Fruit fly (Drosophila melanogaster): ENCODE data around the gene Ucp4A.
"Not testable (repeated sequence)": the region's sequence is repeated elsewhere in the genome, so short reads cannot be mapped to it uniquely, and the experiment has no call there.

The Ucp4A gene

DNA sequence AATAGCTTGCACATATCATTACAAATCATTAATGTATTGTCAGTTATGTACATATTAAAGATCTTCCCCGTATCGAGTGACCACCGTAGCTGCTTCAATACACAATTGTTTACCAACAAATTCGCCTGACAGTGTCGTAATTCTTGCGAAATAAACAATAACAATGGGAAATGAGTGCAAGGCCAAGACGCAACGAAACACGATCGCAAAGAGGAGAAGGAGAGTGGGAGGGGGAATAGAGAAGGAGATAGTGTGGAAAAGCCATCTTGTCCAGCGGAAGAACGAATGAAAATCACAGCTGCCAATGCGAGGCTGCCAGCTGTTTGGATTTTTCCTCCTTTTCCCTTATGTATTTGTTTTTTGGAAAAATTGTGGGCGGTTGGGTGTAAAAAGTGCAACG, 40.5 kb downstream of the Ucp4A start:
- TF ChIP-seq noc (tag; optimal IDR thresholded peaks at IDR 0.05) = no peak

dm6 chrX:17886107-17886448, 41.3 kb downstream of the Ucp4A start:
- TF ChIP-seq noc (tag; optimal IDR thresholded peaks at IDR 0.05) = no peak

DNA sequence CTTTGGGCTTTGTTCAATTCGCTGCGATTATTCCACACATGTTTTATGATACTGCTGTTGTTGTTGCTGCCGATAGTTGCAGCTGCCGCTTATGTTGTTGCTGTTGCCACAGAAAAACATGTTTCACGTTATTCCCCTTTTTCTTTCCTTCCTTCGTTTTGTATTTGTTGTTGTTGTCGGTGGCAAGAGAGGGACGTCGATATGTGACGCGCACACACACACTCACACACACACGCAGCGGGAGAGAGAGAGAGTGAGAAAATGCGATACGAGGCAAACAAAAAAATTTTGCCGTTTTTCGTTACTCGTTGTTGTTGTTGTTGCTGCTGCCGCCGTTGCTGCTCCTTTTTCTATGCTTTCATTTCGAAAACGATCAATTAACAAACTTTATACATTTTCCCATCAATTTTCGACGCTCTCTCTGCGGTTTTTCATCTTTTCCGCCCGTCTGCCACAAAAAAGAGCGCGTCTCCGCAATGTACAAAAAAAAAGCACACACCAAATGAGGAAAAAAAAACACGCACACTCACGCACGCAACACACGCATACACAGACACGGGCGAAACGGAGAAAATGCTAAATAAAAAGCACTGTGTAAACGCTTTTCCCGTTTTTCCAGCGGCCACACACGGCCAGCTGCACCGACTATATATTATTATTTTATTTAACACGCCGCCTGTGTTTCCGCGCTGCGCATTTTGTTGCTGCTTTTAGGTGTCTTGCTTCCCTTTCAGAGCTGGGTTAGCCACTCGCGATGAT, 41.9 kb downstream of the Ucp4A start:
- TF ChIP-seq noc (tag; optimal IDR thresholded peaks at IDR 0.05) = no peak

- no peak for TF ChIP-seq noc (tag; optimal IDR thresholded peaks at IDR 0.05)
Observed at dm6 chrX:17887208-17887627, 42.5 kb downstream of the Ucp4A start, which contains the start of gene mnb. Gene mnb, minus strand, starts transcription at chrX:17887222.

dm6 chrX:17887877-17888276, 43.1 kb downstream of the Ucp4A start, which contains the start of gene CG6788:
Gene CG6788, plus strand, starts transcription at chrX:17888177.
- TF ChIP-seq noc (tag; optimal IDR thresholded peaks at IDR 0.05) = no peak

DNA sequence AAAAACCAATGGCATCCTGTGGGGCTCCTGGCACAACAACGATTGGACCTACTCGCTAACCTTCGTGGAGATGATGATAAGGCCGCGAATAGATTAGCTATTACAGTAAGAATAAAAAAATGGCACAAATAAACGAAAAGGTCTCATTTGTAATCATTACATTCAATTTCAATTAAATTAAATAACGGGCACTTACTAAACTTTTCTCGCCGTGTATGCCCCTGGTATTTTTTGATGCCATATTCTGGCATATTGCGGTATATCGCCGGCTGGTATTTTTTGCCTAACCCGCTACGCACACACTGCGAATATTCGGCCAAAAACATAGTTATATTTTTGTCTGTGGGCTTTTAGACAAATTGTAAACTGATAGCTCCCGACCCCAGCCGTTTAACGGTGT, 44.5 kb downstream of the Ucp4A start, which contains the start of gene Gss1:
Gss1 (plus strand) TSS at position 301 of the 400 bp plus-strand sequence.
- not testable (repeated sequence) for TF ChIP-seq noc (tag; optimal IDR thresholded peaks at IDR 0.05)
